Worm (Caenorhabditis elegans) whole organism, L4 larva: ENCODE data around the gene fcmt-1.

ENCODE experiments used
- F10B5.3 ChIP-seq: sonication (generic microtip); optimal IDR thresholded peaks from 2 replicates; lab custom pipeline; 2016; ENCODE audit warnings: mild to moderate bottlenecking, missing genetic modification characterization, missing compliant biosample characterization
- lin-13 ChIP-seq: fragments of 150-350 bp; optimal IDR thresholded peaks from 2 replicates; lab custom pipeline; 2014; ENCODE audit warnings: missing biosample characterization, missing genetic modification reagents, missing genetic modification characterization
- nhr-102 ChIP-seq: sonication (generic microtip); optimal IDR thresholded peaks from 2 replicates; lab custom pipeline; 2016; ENCODE audit warnings: mild to moderate bottlenecking, missing genetic modification characterization, moderate library complexity, missing compliant biosample characterization
- nhr-11 ChIP-seq: fragments of 150-350 bp; optimal IDR thresholded peaks from 2 replicates; lab custom pipeline; 2014; ENCODE audit warnings: missing biosample characterization, missing genetic modification characterization

- no peak for TF ChIP-seq nhr-102 (tag; lab: Kevin White, UChicago)
- TF ChIP-seq nhr-11 (tag; lab: Kevin White, UChicago): no peak
- no peak for TF ChIP-seq lin-13 (GFP tag; lab: Kevin White, UChicago)
- TF ChIP-seq F10B5.3 (tag; lab: Kevin White, UChicago): no peak
Observed at ce11 chrII:11725615-11726014, 16.3 kb upstream of the fcmt-1 start.
